Worm (Caenorhabditis elegans) whole organism, L2 larva: ENCODE measurements around the gene F38B6.2.

Source experiments
- C34F6.9 ChIP-seq: fragments of 150-350 bp; optimal IDR thresholded peaks from 2 replicates; lab custom pipeline; 2014; ENCODE audit warnings: missing biosample characterization, missing genetic modification characterization
- F13H6.1 ChIP-seq: sonication (generic microtip); optimal IDR thresholded peaks from 2 replicates; lab custom pipeline; 2016; ENCODE audit warnings: missing genetic modification characterization, missing compliant biosample characterization
- R02D3.7 ChIP-seq: fragments of 150-350 bp; optimal IDR thresholded peaks from 2 replicates; lab custom pipeline; 2014; ENCODE audit warnings: missing biosample characterization, missing genetic modification characterization
- Y55F3AM.14 ChIP-seq: fragments of 200-800 bp; sonication (Bioruptor generic); optimal IDR thresholded peaks from 2 replicates; lab custom pipeline; 2018; ENCODE audit warnings: mild to moderate bottlenecking, missing genetic modification characterization, missing compliant biosample characterization
- alr-1 ChIP-seq: fragments of 150-350 bp; optimal IDR thresholded peaks from 2 replicates; lab custom pipeline; 2014; ENCODE audit warnings: missing biosample characterization, missing genetic modification characterization
- aly-2 ChIP-seq: fragments of 150-350 bp; optimal IDR thresholded peaks from 2 replicates; lab custom pipeline; 2014; ENCODE audit warnings: missing biosample characterization, missing genetic modification characterization
- ama-1 ChIP-seq: fragments of 150-350 bp; optimal IDR thresholded peaks from 2 replicates; lab custom pipeline; 2018; ENCODE audit warnings: inconsistent platforms
- blmp-1 ChIP-seq: sonication (generic microtip); optimal IDR thresholded peaks from 2 replicates; lab custom pipeline; 2017; ENCODE audit warnings: missing genetic modification characterization, mild to moderate bottlenecking, missing compliant biosample characterization, antibody characterized with exemption, moderate library complexity; ENCODE audit not compliant: insufficient read depth
- ceh-16 ChIP-seq: fragments of 150-350 bp; optimal IDR thresholded peaks from 2 replicates; lab custom pipeline; 2014; ENCODE audit warnings: missing biosample characterization, missing genetic modification characterization
- ceh-82 ChIP-seq: fragments of 150-350 bp; optimal IDR thresholded peaks from 2 replicates; lab custom pipeline; 2014; ENCODE audit warnings: missing biosample characterization, missing genetic modification characterization
- crh-2 ChIP-seq: sonication (generic microtip); optimal IDR thresholded peaks from 2 replicates; lab custom pipeline; 2017; ENCODE audit warnings: missing biosample characterization, missing genetic modification characterization
- egl-27 ChIP-seq: sonication (generic microtip); optimal IDR thresholded peaks from 3 replicates; lab custom pipeline; 2017; ENCODE audit warnings: missing biosample characterization, missing genetic modification reagents, missing genetic modification characterization
- elt-1 ChIP-seq: fragments of 150-350 bp; optimal IDR thresholded peaks from 2 replicates; lab custom pipeline; 2014; ENCODE audit warnings: missing biosample characterization, missing genetic modification characterization
- elt-3 ChIP-seq: sonication (generic microtip); optimal IDR thresholded peaks from 2 replicates; lab custom pipeline; 2017; ENCODE audit warnings: missing biosample characterization, missing genetic modification characterization
- fos-1 ChIP-seq: fragments of 150-350 bp; optimal IDR thresholded peaks from 2 replicates; lab custom pipeline; 2014; ENCODE audit warnings: missing biosample characterization, missing genetic modification characterization
- gmeb-1 ChIP-seq: fragments of 150-350 bp; optimal IDR thresholded peaks from 2 replicates; lab custom pipeline; 2014; ENCODE audit warnings: missing biosample characterization, missing genetic modification characterization
- lin-11 ChIP-seq: fragments of 150-350 bp; sonication (generic microtip); optimal IDR thresholded peaks from 2 replicates; lab custom pipeline; 2014; ENCODE audit warnings: missing biosample characterization, missing genetic modification characterization, inconsistent platforms, mixed read lengths
- lin-13 ChIP-seq: fragments of 150-350 bp; optimal IDR thresholded peaks from 2 replicates; lab custom pipeline; 2014; ENCODE audit warnings: missing biosample characterization, missing genetic modification reagents, missing genetic modification characterization
- lin-39 ChIP-seq: fragments of 150-350 bp; optimal IDR thresholded peaks from 2 replicates; lab custom pipeline; 2014; ENCODE audit warnings: missing biosample characterization, missing genetic modification reagents, missing genetic modification characterization
- lsy-2 ChIP-seq, 2 experiments: fragments of 150-350 bp in 1 of 2; sonication (generic microtip) in 1 of 2; optimal IDR thresholded peaks; 2 replicates each; lab custom pipeline; 2014 to 2017; ENCODE audit warnings: missing biosample characterization in 2 of 2, missing genetic modification characterization in 2 of 2
- mab-5 ChIP-seq: fragments of 150-350 bp; optimal IDR thresholded peaks from 2 replicates; lab custom pipeline; 2014; ENCODE audit warnings: missing biosample characterization, missing genetic modification characterization
- mbf-1 ChIP-seq: sonication (generic microtip); optimal IDR thresholded peaks from 2 replicates; lab custom pipeline; 2017; ENCODE audit warnings: missing biosample characterization, missing genetic modification characterization
- mdl-1 ChIP-seq, 2 experiments: fragments of 150-350 bp in 1 of 2; sonication (generic microtip) in 1 of 2; optimal IDR thresholded peaks; 2 replicates each; lab custom pipeline; 2017; ENCODE audit warnings: missing biosample characterization in 2 of 2, missing genetic modification characterization in 2 of 2
- nhr-10 ChIP-seq: sonication (generic microtip); optimal IDR thresholded peaks from 2 replicates; lab custom pipeline; 2017; ENCODE audit warnings: missing biosample characterization, missing genetic modification characterization
- nhr-11 ChIP-seq: fragments of 150-350 bp; optimal IDR thresholded peaks from 2 replicates; lab custom pipeline; 2014; ENCODE audit warnings: missing biosample characterization, missing genetic modification characterization
- nhr-12 ChIP-seq: fragments of 150-350 bp; optimal IDR thresholded peaks from 2 replicates; lab custom pipeline; 2014; ENCODE audit warnings: missing biosample characterization, missing genetic modification characterization
- nhr-129 ChIP-seq: fragments of 150-350 bp; optimal IDR thresholded peaks from 2 replicates; lab custom pipeline; 2014; ENCODE audit warnings: missing biosample characterization, missing genetic modification characterization
- nhr-21 ChIP-seq: fragments of 150-350 bp; optimal IDR thresholded peaks from 2 replicates; lab custom pipeline; 2014; ENCODE audit warnings: missing biosample characterization, missing genetic modification characterization
- nhr-23 ChIP-seq: fragments of 150-350 bp; optimal IDR thresholded peaks from 2 replicates; lab custom pipeline; 2014; ENCODE audit warnings: missing biosample characterization, missing genetic modification reagents, missing genetic modification characterization
- nhr-237 ChIP-seq: fragments of 150-350 bp; optimal IDR thresholded peaks from 2 replicates; lab custom pipeline; 2014; ENCODE audit warnings: missing biosample characterization, missing genetic modification characterization
- nhr-25 ChIP-seq: fragments of 150-350 bp; sonication (generic microtip); optimal IDR thresholded peaks from 3 replicates; lab custom pipeline; 2014; ENCODE audit warnings: missing biosample characterization, missing genetic modification characterization
- nhr-6 ChIP-seq: fragments of 150-350 bp; optimal IDR thresholded peaks from 2 replicates; lab custom pipeline; 2014; ENCODE audit warnings: missing biosample characterization, missing genetic modification characterization
- nhr-77 ChIP-seq: fragments of 150-350 bp; optimal IDR thresholded peaks from 2 replicates; lab custom pipeline; 2014; ENCODE audit warnings: missing biosample characterization, missing genetic modification characterization
- peb-1 ChIP-seq: fragments of 150-350 bp; optimal IDR thresholded peaks from 2 replicates; lab custom pipeline; 2014; ENCODE audit warnings: missing biosample characterization, missing genetic modification characterization
- sem-4 ChIP-seq: fragments of 150-350 bp; optimal IDR thresholded peaks from 2 replicates; lab custom pipeline; 2014; ENCODE audit warnings: missing biosample characterization, missing genetic modification reagents, missing genetic modification characterization
- skn-1 ChIP-seq: sonication (generic microtip); optimal IDR thresholded peaks from 2 replicates; lab custom pipeline; 2017; ENCODE audit warnings: missing biosample characterization, missing genetic modification characterization
- sma-3 ChIP-seq: sonication (generic microtip); optimal IDR thresholded peaks from 2 replicates; lab custom pipeline; 2016; ENCODE audit warnings: missing genetic modification reagents, missing genetic modification characterization, missing compliant biosample characterization
- sma-9 ChIP-seq, 2 experiments: fragments of 150-350 bp in 1 of 2; sonication (generic microtip) in 1 of 2; optimal IDR thresholded peaks; 2 replicates each; lab custom pipeline; 2014 to 2016; ENCODE audit warnings: missing genetic modification characterization in 2 of 2, mild to moderate bottlenecking in 1 of 2, missing biosample characterization in 1 of 2, missing compliant biosample characterization in 1 of 2, missing genetic modification reagents in 1 of 2, moderate library complexity in 1 of 2
- snpc-4 ChIP-seq: fragments of 150-350 bp; optimal IDR thresholded peaks from 2 replicates; lab custom pipeline; 2014; ENCODE audit warnings: missing biosample characterization, missing genetic modification characterization
- unc-39 ChIP-seq: fragments of 150-350 bp; optimal IDR thresholded peaks from 2 replicates; lab custom pipeline; 2014; ENCODE audit warnings: missing biosample characterization, missing genetic modification characterization
- unc-55 ChIP-seq: fragments of 150-350 bp; sonication (generic microtip); optimal IDR thresholded peaks from 3 replicates; lab custom pipeline; 2014; ENCODE audit warnings: missing biosample characterization, missing genetic modification reagents, missing genetic modification characterization
- zag-1 ChIP-seq: fragments of 150-350 bp; optimal IDR thresholded peaks from 2 replicates; lab custom pipeline; 2014; ENCODE audit warnings: missing biosample characterization, missing genetic modification characterization
- ztf-1 ChIP-seq: fragments of 200-800 bp; sonication (Bioruptor generic); conservative IDR thresholded peaks from 2 replicates; pipeline ENCODE4 v1.3.6; 2022; ENCODE audit warnings: missing genetic modification characterization, missing compliant biosample characterization
- ztf-11 ChIP-seq: sonication (generic microtip); optimal IDR thresholded peaks from 2 replicates; lab custom pipeline; 2017; ENCODE audit warnings: missing biosample characterization, missing genetic modification characterization
- ztf-4 ChIP-seq: fragments of 150-350 bp; optimal IDR thresholded peaks from 2 replicates; lab custom pipeline; 2014; ENCODE audit warnings: missing biosample characterization, missing genetic modification characterization

Gene F38B6.2

DNA sequence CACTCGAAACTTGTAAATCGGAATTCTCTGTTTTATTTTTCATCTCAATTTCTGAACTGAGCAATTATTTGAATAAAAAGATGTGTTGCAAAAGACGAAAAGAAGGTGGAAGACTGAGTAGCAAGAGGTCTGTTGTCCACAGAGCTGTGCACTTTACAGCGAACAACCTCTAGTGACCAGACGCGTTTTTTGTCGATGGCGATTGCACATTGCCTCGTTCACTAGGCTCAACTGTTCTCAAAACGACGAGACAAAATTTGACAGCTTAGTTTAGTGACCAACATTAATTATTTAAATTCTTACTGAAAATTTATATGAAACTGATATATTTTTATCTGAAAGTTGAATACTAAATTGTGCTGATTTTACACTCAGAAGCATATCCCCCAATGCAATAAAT is 34.9 kb downstream of the F38B6.2 start, which contains the start of gene R03E9.2:
Gene R03E9.2 (minus strand): TSS at position 101 of the 400 bp plus-strand sequence.
- TF ChIP-seq nhr-23 (no peak), lin-11 (tag; lab: Kevin White, UChicago) (no peak), unc-55 (no peak), R02D3.7 (tag; lab: Kevin White, UChicago) (no peak), mbf-1 (tag; lab: Kevin White, UChicago) (no peak), skn-1 (no peak), alr-1 (no peak), snpc-4 (tag; lab: Kevin White, UChicago) (no peak), elt-3 (tag; lab: Kevin White, UChicago) (no peak), nhr-237 (tag; lab: Kevin White, UChicago) (no peak), nhr-12 (tag; lab: Kevin White, UChicago) (no peak), nhr-25 (no peak), nhr-21 (tag; lab: Kevin White, UChicago) (no peak)
- TF ChIP-seq, all 48 proteins: peak for 0

- no peak for TF ChIP-seq unc-39 (tag; lab: Kevin White, UChicago)
- peak; percentile 83 for TF ChIP-seq nhr-129
- no peak for TF ChIP-seq skn-1
- no peak for TF ChIP-seq egl-27 (tag; lab: Kevin White, UChicago)
- TF ChIP-seq crh-2 (tag; lab: Kevin White, UChicago) = peak; percentile 45
- TF ChIP-seq mdl-1 (tag; optimal IDR thresholded peaks at IDR 0.05; lab: Kevin White, UChicago) = peak in 1 of 2 experiments; percentile 27
- TF ChIP-seq sma-3 (GFP tag; lab: Kevin White, UChicago) = peak; percentile 65
- peak; percentile 63 for TF ChIP-seq F13H6.1 (tag; lab: Kevin White, UChicago)
- peak; percentile 57 for TF ChIP-seq C34F6.9 (tag; lab: Kevin White, UChicago)
- TF ChIP-seq sma-9 (GFP tag; optimal IDR thresholded peaks at IDR 0.05; lab: Kevin White, UChicago) = peak; percentile 85
- TF ChIP-seq sma-9 (tag; optimal IDR thresholded peaks at IDR 0.05; lab: Kevin White, UChicago) = no peak
- TF ChIP-seq nhr-25 = peak; percentile 70
- peak; percentile 81 for TF ChIP-seq nhr-21 (tag; lab: Kevin White, UChicago)
- peak in 1 of 2 experiments; percentile 58 for TF ChIP-seq lsy-2 (tag; optimal IDR thresholded peaks at IDR 0.05; lab: Kevin White, UChicago)
Observed at ce11 chrX:6735494-6735893, 37.2 kb downstream of the F38B6.2 start.

- no peak for TF ChIP-seq alr-1
- no peak for TF ChIP-seq nhr-10 (tag; lab: Kevin White, UChicago)
- TF ChIP-seq lin-39 = no peak
- TF ChIP-seq nhr-25 = peak; percentile 97
- no peak for TF ChIP-seq ceh-82
- peak; percentile 80 to 84 for TF ChIP-seq mdl-1 (tag; optimal IDR thresholded peaks at IDR 0.05; lab: Kevin White, UChicago)
- TF ChIP-seq R02D3.7 (tag; lab: Kevin White, UChicago) = no peak
- no peak for TF ChIP-seq nhr-11 (tag; lab: Kevin White, UChicago)
- TF ChIP-seq ceh-16 = no peak
- peak; percentile 66 for TF ChIP-seq gmeb-1 (tag; lab: Kevin White, UChicago)
- no peak for TF ChIP-seq nhr-23
- TF ChIP-seq nhr-6 (tag; lab: Kevin White, UChicago) = peak; percentile 76
- TF ChIP-seq mab-5 (tag; lab: Kevin White, UChicago) = no peak
- TF ChIP-seq fos-1 (tag; lab: Kevin White, UChicago) = peak; percentile 61
- peak in 1 of 2 experiments; percentile 63 for TF ChIP-seq lsy-2 (tag; optimal IDR thresholded peaks at IDR 0.05; lab: Kevin White, UChicago)
- no peak for TF ChIP-seq nhr-237 (tag; lab: Kevin White, UChicago)
- peak; percentile 84 for TF ChIP-seq egl-27 (tag; lab: Kevin White, UChicago)
- no peak for TF ChIP-seq skn-1
- peak; percentile 17 for TF ChIP-seq ama-1
- TF ChIP-seq zag-1 (tag; lab: Kevin White, UChicago) = no peak
- no peak for TF ChIP-seq lin-11 (tag; lab: Kevin White, UChicago)
- TF ChIP-seq snpc-4 (tag; lab: Kevin White, UChicago) = no peak
- TF ChIP-seq ztf-1 (GFP tag; lab: Robert Waterston, UW) = no peak
- TF ChIP-seq crh-2 (tag; lab: Kevin White, UChicago) = peak; percentile 66
- no peak for TF ChIP-seq lin-13 (GFP tag; lab: Kevin White, UChicago)
- peak; percentile 19 for TF ChIP-seq ztf-4
- TF ChIP-seq elt-3 (tag; lab: Kevin White, UChicago) = peak; percentile 14
- TF ChIP-seq blmp-1 = peak; percentile 84
- no peak for TF ChIP-seq peb-1 (tag; lab: Kevin White, UChicago)
- TF ChIP-seq sem-4 (tag; lab: Kevin White, UChicago) = peak; percentile 32
- no peak for TF ChIP-seq nhr-12 (tag; lab: Kevin White, UChicago)
- TF ChIP-seq unc-39 (tag; lab: Kevin White, UChicago) = no peak
- TF ChIP-seq nhr-77 (tag; lab: Kevin White, UChicago) = no peak
- TF ChIP-seq ztf-11 = no peak
- no peak for TF ChIP-seq aly-2 (tag; lab: Kevin White, UChicago)
- peak; percentile 68 for TF ChIP-seq F13H6.1 (tag; lab: Kevin White, UChicago)
- TF ChIP-seq sma-9 (GFP tag; optimal IDR thresholded peaks at IDR 0.05; lab: Kevin White, UChicago) = peak; percentile 93
- no peak for TF ChIP-seq sma-9 (tag; optimal IDR thresholded peaks at IDR 0.05; lab: Kevin White, UChicago)
- peak; percentile 96 for TF ChIP-seq nhr-21 (tag; lab: Kevin White, UChicago)
- TF ChIP-seq C34F6.9 (tag; lab: Kevin White, UChicago) = peak; percentile 42
- no peak for TF ChIP-seq elt-1
- TF ChIP-seq Y55F3AM.14 (GFP tag; lab: Kevin White, UChicago) = peak; percentile 66
- TF ChIP-seq nhr-129 = peak; percentile 88
- no peak for TF ChIP-seq mbf-1 (tag; lab: Kevin White, UChicago)
Observed at ce11 chrX:6736358-6736991, 38.1 kb downstream of the F38B6.2 start.
